Worm (Caenorhabditis elegans) whole organism, young adult: Measurements from ENCODE around the gene F46C5.2.
A peak's percentile ranks its signal among the peaks of the same experiment; 100 is the strongest.

Source experiments
- F10E7.11 ChIP-seq: sonication (generic microtip); optimal IDR thresholded peaks from 2 replicates; lab custom pipeline; 2017; ENCODE audit warnings: mild to moderate bottlenecking, missing genetic modification characterization, moderate library complexity, missing compliant biosample characterization
- F23B12.7 ChIP-seq: sonication (generic microtip); optimal IDR thresholded peaks from 2 replicates; lab custom pipeline; 2017; ENCODE audit warnings: missing genetic modification characterization, mild to moderate bottlenecking, missing compliant biosample characterization, antibody characterized with exemption, moderate library complexity; ENCODE audit not compliant: insufficient read depth
- F49E8.2 ChIP-seq: sonication (generic microtip); optimal IDR thresholded peaks from 3 replicates; lab custom pipeline; 2017; ENCODE audit warnings: missing genetic modification characterization, mild to moderate bottlenecking, missing compliant biosample characterization, antibody characterized with exemption, moderate library complexity; ENCODE audit not compliant: insufficient read depth
- F55B11.4 ChIP-seq: sonication (generic microtip); optimal IDR thresholded peaks from 2 replicates; lab custom pipeline; 2016; ENCODE audit warnings: missing compliant biosample characterization, missing genetic modification characterization, borderline replicate concordance; ENCODE audit not compliant: insufficient read depth
- K12H6.12 ChIP-seq: fragments of 200-800 bp; sonication (Bioruptor generic); optimal IDR thresholded peaks from 2 replicates; lab custom pipeline; 2018; ENCODE audit warnings: mild to moderate bottlenecking, missing genetic modification characterization, missing compliant biosample characterization
- T07F8.4 ChIP-seq: sonication (generic microtip); optimal IDR thresholded peaks from 2 replicates; lab custom pipeline; 2016; ENCODE audit warnings: mild to moderate bottlenecking, missing genetic modification characterization, moderate library complexity, missing compliant biosample characterization
- Y53F4B.3 ChIP-seq: fragments of 200-800 bp; sonication (Bioruptor generic); IDR thresholded peaks from 2 replicates; pipeline ENCODE4 v1.3.6; 2022; ENCODE audit warnings: missing genetic modification reagents, missing genetic modification characterization, missing compliant biosample characterization
- Y53G8AR.9 ChIP-seq: fragments of 200-800 bp; sonication (Bioruptor generic); conservative IDR thresholded peaks from 2 replicates; pipeline ENCODE4 v1.3.6; 2022; ENCODE audit warnings: missing genetic modification reagents, missing genetic modification characterization, missing compliant biosample characterization
- Y56A3A.18 ChIP-seq: fragments of 200-800 bp; sonication (Bioruptor generic); IDR thresholded peaks from 2 replicates; pipeline ENCODE4 v1.3.6; 2022; ENCODE audit warnings: missing genetic modification reagents, missing genetic modification characterization, missing compliant biosample characterization
- ZK185.1 ChIP-seq: sonication (generic microtip); optimal IDR thresholded peaks from 2 replicates; lab custom pipeline; 2016; ENCODE audit warnings: mild to moderate bottlenecking, missing genetic modification characterization, missing compliant biosample characterization; ENCODE audit not compliant: poor library complexity, severe bottlenecking
- akir-1 ChIP-seq: fragments of 200-800 bp; sonication (Bioruptor generic); optimal IDR thresholded peaks from 2 replicates; lab custom pipeline; 2018; ENCODE audit warnings: mild to moderate bottlenecking, missing genetic modification characterization, moderate library complexity, missing compliant biosample characterization
- ama-1 ChIP-seq, 3 experiments: fragments of 150-350 bp in 1 of 3; sonication (generic microtip) in 2 of 3; optimal IDR thresholded peaks; 2 replicates each; lab custom pipeline; 2014 to 2018; ENCODE audit warnings: missing biosample characterization in 2 of 3, missing genetic modification characterization in 2 of 3, missing genetic modification reagents in 2 of 3
- athp-1 ChIP-seq: sonication (generic microtip); optimal IDR thresholded peaks from 2 replicates; lab custom pipeline; 2017; ENCODE audit warnings: mild to moderate bottlenecking, missing genetic modification characterization, missing compliant biosample characterization
- attf-6 ChIP-seq: fragments of 200-800 bp; sonication (Bioruptor generic); IDR thresholded peaks from 2 replicates; pipeline ENCODE4 v1.3.6; 2022; ENCODE audit warnings: missing genetic modification reagents, missing genetic modification characterization, missing compliant biosample characterization
- bed-1 ChIP-seq: fragments of 200-800 bp; sonication (Bioruptor generic); IDR thresholded peaks from 2 replicates; pipeline ENCODE4 v1.3.6; 2022; ENCODE audit warnings: missing genetic modification reagents, missing genetic modification characterization, missing compliant biosample characterization
- bed-2 ChIP-seq: fragments of 200-800 bp; sonication (Bioruptor generic); IDR thresholded peaks from 2 replicates; pipeline ENCODE4 v1.3.6; 2022; ENCODE audit warnings: missing genetic modification reagents, missing genetic modification characterization, missing compliant biosample characterization
- ccch-3 ChIP-seq: fragments of 200-800 bp; sonication (Bioruptor generic); optimal IDR thresholded peaks from 2 replicates; lab custom pipeline; 2018; ENCODE audit warnings: mild to moderate bottlenecking, missing genetic modification characterization, missing compliant biosample characterization
- cebp-1 ChIP-seq, 2 experiments: fragments of 200-800 bp in 1 of 2; sonication (Bioruptor generic) in 1 of 2; sonication (generic microtip) in 1 of 2; IDR thresholded peaks in 1 of 2; optimal IDR thresholded peaks in 1 of 2; 2 replicates each; pipeline versions ENCODE4 v1.3.6 to Lab custom; 2017 to 2022; ENCODE audit warnings: missing compliant biosample characterization in 2 of 2, missing genetic modification characterization in 2 of 2, mild to moderate bottlenecking in 1 of 2, missing genetic modification reagents in 1 of 2, moderate library complexity in 1 of 2
- ceh-100 ChIP-seq: fragments of 200-800 bp; sonication (Bioruptor generic); IDR thresholded peaks from 2 replicates; pipeline ENCODE4 v1.3.6; 2022; ENCODE audit warnings: missing genetic modification reagents, missing genetic modification characterization, missing compliant biosample characterization
- fkh-3 ChIP-seq: sonication (generic microtip); optimal IDR thresholded peaks from 2 replicates; lab custom pipeline; 2016; ENCODE audit warnings: mild to moderate bottlenecking, missing genetic modification characterization, missing compliant biosample characterization
- hlh-26 ChIP-seq: fragments of 200-800 bp; sonication (Bioruptor generic); conservative IDR thresholded peaks from 2 replicates; pipeline ENCODE4 v1.3.6; 2022; ENCODE audit warnings: missing genetic modification reagents, missing genetic modification characterization, missing compliant biosample characterization
- hmg-1.2 ChIP-seq: fragments of 200-800 bp; sonication (Bioruptor generic); IDR thresholded peaks from 2 replicates; pipeline ENCODE4 v1.3.6; 2022; ENCODE audit warnings: missing genetic modification reagents, missing genetic modification characterization, missing compliant biosample characterization
- hmg-20 ChIP-seq: fragments of 200-800 bp; sonication (Bioruptor generic); IDR thresholded peaks from 2 replicates; pipeline ENCODE4 v1.3.6; 2022; ENCODE audit warnings: missing genetic modification reagents, missing genetic modification characterization, missing compliant biosample characterization
- lin-35 ChIP-seq, 3 experiments: fragments of 150-350 bp in 2 of 3; sonication (generic microtip) in 1 of 3; optimal IDR thresholded peaks; 2 replicates each; lab custom pipeline; 2014 to 2018; ENCODE audit warnings: missing biosample characterization in 3 of 3, missing genetic modification characterization in 3 of 3, missing genetic modification reagents in 3 of 3
- lsy-27 ChIP-seq: sonication (generic microtip); optimal IDR thresholded peaks from 2 replicates; lab custom pipeline; 2017; ENCODE audit warnings: missing genetic modification characterization, mild to moderate bottlenecking, missing compliant biosample characterization, antibody characterized with exemption, missing genotype, borderline replicate concordance; ENCODE audit not compliant: insufficient read depth
- madf-10 ChIP-seq: sonication (generic microtip); optimal IDR thresholded peaks from 2 replicates; lab custom pipeline; 2016; ENCODE audit warnings: mild to moderate bottlenecking, missing genetic modification characterization, missing compliant biosample characterization
- madf-3 ChIP-seq: fragments of 200-800 bp; sonication (Bioruptor generic); IDR thresholded peaks from 2 replicates; pipeline ENCODE4 v1.3.6; 2022; ENCODE audit warnings: missing genetic modification reagents, missing genetic modification characterization, missing compliant biosample characterization
- madf-8 ChIP-seq: fragments of 200-800 bp; sonication (Bioruptor generic); conservative IDR thresholded peaks from 2 replicates; pipeline ENCODE4 v1.3.6; 2022; ENCODE audit warnings: missing genetic modification reagents, missing genetic modification characterization, missing compliant biosample characterization
- nfya-1 ChIP-seq: sonication (generic microtip); optimal IDR thresholded peaks from 2 replicates; lab custom pipeline; 2017; ENCODE audit warnings: antibody characterized with exemption, missing compliant biosample characterization, missing genetic modification characterization, borderline replicate concordance; ENCODE audit not compliant: insufficient read depth
- nfyb-1 ChIP-seq: fragments of 200-800 bp; sonication (Bioruptor generic); IDR thresholded peaks from 2 replicates; pipeline ENCODE4 v1.3.6; 2022; ENCODE audit warnings: missing genetic modification reagents, missing genetic modification characterization, missing compliant biosample characterization
- rcor-1 ChIP-seq: fragments of 200-800 bp; sonication (Bioruptor generic); IDR thresholded peaks from 2 replicates; pipeline ENCODE4 v1.3.6; 2022; ENCODE audit warnings: missing genetic modification reagents, missing genetic modification characterization, missing compliant biosample characterization
- repo-1 ChIP-seq: sonication (generic microtip); optimal IDR thresholded peaks from 2 replicates; lab custom pipeline; 2017; ENCODE audit warnings: mild to moderate bottlenecking, missing genetic modification characterization, missing compliant biosample characterization
- rpc-1 ChIP-seq, 2 experiments: fragments of 150-350 bp in 1 of 2; sonication (generic microtip) in 1 of 2; optimal IDR thresholded peaks; 2 replicates each; lab custom pipeline; 2014 to 2018; ENCODE audit warnings: missing biosample characterization in 1 of 2, missing genetic modification characterization in 1 of 2, missing genetic modification reagents in 1 of 2, missing genotype in 1 of 2
- snpc-1.1 ChIP-seq: sonication (generic microtip); optimal IDR thresholded peaks from 2 replicates; lab custom pipeline; 2017; ENCODE audit warnings: missing genetic modification characterization, mild to moderate bottlenecking, missing compliant biosample characterization, antibody characterized with exemption, moderate library complexity, missing genotype, missing genetic modification reagents; ENCODE audit not compliant: insufficient read depth
- snpc-1.3 ChIP-seq: sonication (generic microtip); optimal IDR thresholded peaks from 2 replicates; lab custom pipeline; 2017; ENCODE audit warnings: missing genetic modification characterization, mild to moderate bottlenecking, missing compliant biosample characterization, antibody characterized with exemption, moderate library complexity, missing genotype, missing genetic modification reagents; ENCODE audit not compliant: insufficient read depth
- snpc-4 ChIP-seq, 5 experiments: fragments of 150-350 bp in 1 of 5; sonication (generic microtip) in 4 of 5; optimal IDR thresholded peaks; 2 replicates each; lab custom pipeline; 2014 to 2018; ENCODE audit warnings: missing genetic modification characterization in 5 of 5, missing biosample characterization in 3 of 5, antibody characterized with exemption in 2 of 5, mild to moderate bottlenecking in 2 of 5, missing compliant biosample characterization in 2 of 5, missing genotype in 2 of 5, moderate library complexity in 2 of 5, missing genetic modification reagents in 1 of 5
- tbx-9 ChIP-seq: sonication (generic microtip); optimal IDR thresholded peaks from 2 replicates; lab custom pipeline; 2016; ENCODE audit warnings: borderline replicate concordance, missing genetic modification characterization, inconsistent platforms, missing compliant biosample characterization
- ztf-18 ChIP-seq: sonication (generic microtip); optimal IDR thresholded peaks from 2 replicates; lab custom pipeline; 2016; ENCODE audit warnings: missing genotype, mild to moderate bottlenecking, missing genetic modification characterization, missing compliant biosample characterization
- ztf-22 ChIP-seq: fragments of 200-800 bp; sonication (Bioruptor generic); optimal IDR thresholded peaks from 2 replicates; lab custom pipeline; 2018; ENCODE audit warnings: mild to moderate bottlenecking, missing genetic modification characterization, moderate library complexity, missing compliant biosample characterization
- ztf-26 ChIP-seq: sonication (generic microtip); optimal IDR thresholded peaks from 2 replicates; lab custom pipeline; 2017; ENCODE audit warnings: missing genetic modification characterization, missing compliant biosample characterization

F46C5.2 gene

ce11 chrII:8787376-8787775 lies 41.7 kb downstream of the F46C5.2 start (continued):
- TF ChIP-seq F55B11.4 (tag; lab: Kevin White, UChicago) (no peak), fkh-3 (tag; lab: Kevin White, UChicago) (no peak), athp-1 (tag; lab: Kevin White, UChicago) (peak; percentile 54), ztf-18 (tag; lab: Kevin White, UChicago) (peak; percentile 23), cebp-1 (GFP tag; IDR thresholded peaks at IDR 0.05; lab: Robert Waterston, UW) (peak; percentile 60), cebp-1 (tag; optimal IDR thresholded peaks at IDR 0.05; lab: Kevin White, UChicago) (peak; percentile 87), snpc-1.1 (no peak), hmg-20 (no peak), madf-8 (GFP tag; lab: Robert Waterston, UW) (no peak), ztf-26 (tag; lab: Kevin White, UChicago) (peak; percentile 44), T07F8.4 (tag; lab: Kevin White, UChicago) (no peak), lsy-27 (tag; lab: Kevin White, UChicago) (no peak), hlh-26 (GFP tag; lab: Robert Waterston, UW) (no peak), ccch-3 (GFP tag; lab: Kevin White, UChicago) (no peak)

DNA sequence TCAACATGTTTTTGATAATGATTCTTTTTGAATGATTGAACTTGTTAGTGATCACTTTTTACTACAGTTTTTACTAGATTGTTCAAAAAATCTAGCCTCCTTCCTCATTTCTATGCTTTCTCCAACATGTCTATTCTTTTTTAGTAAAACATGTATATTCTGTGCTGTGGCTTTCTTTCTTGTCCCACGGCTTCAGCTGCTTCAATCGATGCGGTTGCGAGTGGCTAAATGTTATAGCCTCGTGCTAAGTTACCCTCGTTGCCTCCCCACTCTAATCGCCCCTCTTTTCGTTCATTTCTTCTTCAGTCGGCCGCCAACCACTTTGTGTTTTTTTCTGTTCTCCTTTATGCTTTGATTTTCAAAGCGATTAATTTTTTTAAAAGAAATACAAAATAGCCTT lies 43.2 kb downstream of the F46C5.2 start:
- no peak for TF ChIP-seq tbx-9 (tag; lab: Kevin White, UChicago)
- 0 out of 2 replicates have a peak, but pooled peaks have one; percentile 6 for TF ChIP-seq hmg-1.2 (GFP tag; lab: Robert Waterston, UW)
- no peak for TF ChIP-seq F49E8.2 (tag; lab: Kevin White, UChicago)
- TF ChIP-seq F10E7.11 (tag; lab: Kevin White, UChicago), result no peak
- TF ChIP-seq nfya-1 (tag; lab: Kevin White, UChicago), result no peak
- TF ChIP-seq nfyb-1 (GFP tag; lab: Robert Waterston, UW), result peak; percentile 45; the same call in 1 of the 2 replicates
- TF ChIP-seq ztf-26 (tag; lab: Kevin White, UChicago), result no peak
- TF ChIP-seq snpc-1.1, result no peak
- no peak for TF ChIP-seq attf-6
- TF ChIP-seq ceh-100 (GFP tag; lab: Robert Waterston, UW), result no peak
- no peak for TF ChIP-seq Y56A3A.18
- TF ChIP-seq cebp-1 (GFP tag; IDR thresholded peaks at IDR 0.05; lab: Robert Waterston, UW), result no peak
- TF ChIP-seq cebp-1 (tag; optimal IDR thresholded peaks at IDR 0.05; lab: Kevin White, UChicago), result peak; percentile 21
- TF ChIP-seq repo-1, result peak; percentile 24
- peak; percentile 22 for TF ChIP-seq ZK185.1
- TF ChIP-seq ama-1 (optimal IDR thresholded peaks at IDR 0.05; lab: Kevin White, UChicago), result no peak
- peak in 1 of 2 experiments; percentile 33 for TF ChIP-seq ama-1 (GFP tag; optimal IDR thresholded peaks at IDR 0.05; lab: Kevin White, UChicago)
- no peak for TF ChIP-seq rcor-1 (GFP tag; lab: Robert Waterston, UW)
- peak in 1 of 3 experiments; percentile 58 for TF ChIP-seq lin-35 (GFP tag; optimal IDR thresholded peaks at IDR 0.05; lab: Kevin White, UChicago)
- no peak for TF ChIP-seq snpc-4 (GFP tag; optimal IDR thresholded peaks at IDR 0.05; lab: Kevin White, UChicago)
- peak in 1 of 4 experiments; percentile 27 for TF ChIP-seq snpc-4 (tag; optimal IDR thresholded peaks at IDR 0.05; lab: Kevin White, UChicago)
- no peak for TF ChIP-seq ccch-3 (GFP tag; lab: Kevin White, UChicago)
- peak; percentile 26 for TF ChIP-seq K12H6.12 (tag; lab: Kevin White, UChicago)

ce11 chrII:8784235-8784928 lies 44.7 kb downstream of the F46C5.2 start:
- TF ChIP-seq bed-2 (GFP tag; lab: Robert Waterston, UW) (no peak), ztf-22 (GFP tag; lab: Kevin White, UChicago) (no peak), Y53G8AR.9 (GFP tag; lab: Robert Waterston, UW) (no peak), Y53F4B.3 (GFP tag; lab: Robert Waterston, UW) (no peak), ztf-26 (tag; lab: Kevin White, UChicago) (no peak), akir-1 (no peak), bed-1 (GFP tag; lab: Robert Waterston, UW) (no peak), madf-3 (GFP tag; lab: Robert Waterston, UW) (no peak), F23B12.7 (no peak), snpc-1.3 (no peak), madf-10 (tag; lab: Kevin White, UChicago) (peak; percentile 88), K12H6.12 (tag; lab: Kevin White, UChicago) (peak; percentile 11), rpc-1 (optimal IDR thresholded peaks at IDR 0.05; lab: Kevin White, UChicago) (no peak), rpc-1 (tag; optimal IDR thresholded peaks at IDR 0.05; lab: Kevin White, UChicago) (no peak)
